Fruit fly (Drosophila melanogaster) whole organism, embryonic: Measurements from ENCODE around the gene CG10984.

Experiments
- CG15269 ChIP-seq: fragments of 200-800 bp; sonication (Bioruptor generic); optimal IDR thresholded peaks from 2 replicates; lab custom pipeline; 2018; ENCODE audit warnings: missing biosample characterization, mild to moderate bottlenecking, missing genetic modification characterization, moderate library complexity
- CG6254 ChIP-seq: fragments of 200-800 bp; sonication (Bioruptor generic); optimal IDR thresholded peaks from 3 replicates; lab custom pipeline; 2017; ENCODE audit warnings: mild to moderate bottlenecking, missing biosample characterization, missing genetic modification reagents, missing genetic modification characterization
- Hand ChIP-seq: fragments of 200-800 bp; sonication (Bioruptor generic); optimal IDR thresholded peaks from 2 replicates; lab custom pipeline; 2017; ENCODE audit warnings: mild to moderate bottlenecking, missing biosample characterization, missing genetic modification reagents, missing genetic modification characterization
- Mrtf ChIP-seq: fragments of 200-800 bp; sonication (Bioruptor generic); IDR thresholded peaks from 3 replicates; pipeline ENCODE4 v1.3.6; 2022; ENCODE audit warnings: missing biosample characterization, missing genetic modification characterization

- TF ChIP-seq CG15269 (tag; lab: Kevin White, UChicago) = no peak
- TF ChIP-seq CG6254 = no peak
- no peak for TF ChIP-seq Hand (GFP tag; lab: Kevin White, UChicago)
- no peak for TF ChIP-seq Mrtf (GFP tag; lab: Robert Waterston, UW)
Observed at dm6 chr3L:12778616-12779015, 28.7 kb downstream of the CG10984 start, which contains the start of gene CG32106.
